Worm (Caenorhabditis elegans) whole organism, young adult: ENCODE measurements around the gene hum-5.

Experiments used
- B0019.2 ChIP-seq: fragments of 200-800 bp; sonication (Bioruptor generic); conservative IDR thresholded peaks from 2 replicates; pipeline ENCODE4 v1.3.6; 2022; ENCODE audit warnings: missing genetic modification reagents, missing genetic modification characterization, missing compliant biosample characterization
- F52B5.7 ChIP-seq: sonication (generic microtip); optimal IDR thresholded peaks from 2 replicates; lab custom pipeline; 2016; ENCODE audit warnings: mild to moderate bottlenecking, missing genetic modification characterization, missing compliant biosample characterization
- T07F8.4 ChIP-seq: sonication (generic microtip); optimal IDR thresholded peaks from 2 replicates; lab custom pipeline; 2016; ENCODE audit warnings: mild to moderate bottlenecking, missing genetic modification characterization, moderate library complexity, missing compliant biosample characterization
- Y53F4B.3 ChIP-seq: fragments of 200-800 bp; sonication (Bioruptor generic); IDR thresholded peaks from 2 replicates; pipeline ENCODE4 v1.3.6; 2022; ENCODE audit warnings: missing genetic modification reagents, missing genetic modification characterization, missing compliant biosample characterization
- Y53G8AR.9 ChIP-seq: fragments of 200-800 bp; sonication (Bioruptor generic); conservative IDR thresholded peaks from 2 replicates; pipeline ENCODE4 v1.3.6; 2022; ENCODE audit warnings: missing genetic modification reagents, missing genetic modification characterization, missing compliant biosample characterization
- aptf-3 ChIP-seq: fragments of 200-800 bp; sonication (Bioruptor generic); IDR thresholded peaks from 2 replicates; pipeline ENCODE4 v1.3.6; 2022; ENCODE audit warnings: missing genetic modification characterization, missing compliant biosample characterization
- atf-7 ChIP-seq: sonication (generic microtip); optimal IDR thresholded peaks from 2 replicates; lab custom pipeline; 2017; ENCODE audit warnings: mild to moderate bottlenecking, missing genetic modification characterization, missing compliant biosample characterization
- attf-6 ChIP-seq: fragments of 200-800 bp; sonication (Bioruptor generic); IDR thresholded peaks from 2 replicates; pipeline ENCODE4 v1.3.6; 2022; ENCODE audit warnings: missing genetic modification reagents, missing genetic modification characterization, missing compliant biosample characterization
- bed-1 ChIP-seq: fragments of 200-800 bp; sonication (Bioruptor generic); IDR thresholded peaks from 2 replicates; pipeline ENCODE4 v1.3.6; 2022; ENCODE audit warnings: missing genetic modification reagents, missing genetic modification characterization, missing compliant biosample characterization
- bed-2 ChIP-seq: fragments of 200-800 bp; sonication (Bioruptor generic); IDR thresholded peaks from 2 replicates; pipeline ENCODE4 v1.3.6; 2022; ENCODE audit warnings: missing genetic modification reagents, missing genetic modification characterization, missing compliant biosample characterization
- cebp-1 ChIP-seq, 2 experiments: fragments of 200-800 bp in 1 of 2; sonication (Bioruptor generic) in 1 of 2; sonication (generic microtip) in 1 of 2; IDR thresholded peaks in 1 of 2; optimal IDR thresholded peaks in 1 of 2; 2 replicates each; pipeline versions ENCODE4 v1.3.6 to Lab custom; 2017 to 2022; ENCODE audit warnings: missing compliant biosample characterization in 2 of 2, missing genetic modification characterization in 2 of 2, mild to moderate bottlenecking in 1 of 2, missing genetic modification reagents in 1 of 2, moderate library complexity in 1 of 2
- cebp-2 ChIP-seq: fragments of 200-800 bp; sonication (Bioruptor generic); IDR thresholded peaks from 2 replicates; pipeline ENCODE4 v1.3.6; 2022; ENCODE audit warnings: missing genetic modification characterization, missing compliant biosample characterization
- ceh-79 ChIP-seq: sonication (generic microtip); optimal IDR thresholded peaks from 2 replicates; lab custom pipeline; 2017; ENCODE audit warnings: mild to moderate bottlenecking, missing genetic modification characterization, missing compliant biosample characterization
- dox-1 ChIP-seq: fragments of 200-800 bp; sonication (Bioruptor generic); IDR thresholded peaks from 2 replicates; pipeline ENCODE4 v1.3.6; 2022; ENCODE audit warnings: missing genetic modification reagents, missing genetic modification characterization, missing compliant biosample characterization
- egl-18 ChIP-seq: fragments of 200-800 bp; sonication (Bioruptor generic); IDR thresholded peaks from 2 replicates; pipeline ENCODE4 v1.3.6; 2022; ENCODE audit warnings: missing genetic modification reagents, missing genetic modification characterization, missing compliant biosample characterization
- egl-44 ChIP-seq: fragments of 200-800 bp; sonication (Bioruptor generic); IDR thresholded peaks from 2 replicates; pipeline ENCODE4 v1.3.6; 2022; ENCODE audit warnings: missing genetic modification reagents, missing genetic modification characterization, missing compliant biosample characterization
- ekl-4 ChIP-seq: fragments of 200-800 bp; sonication (Bioruptor generic); IDR thresholded peaks from 2 replicates; pipeline ENCODE4 v1.3.6; 2022; ENCODE audit warnings: missing genetic modification reagents, missing genetic modification characterization, missing compliant biosample characterization
- hlh-12 ChIP-seq: sonication (generic microtip); optimal IDR thresholded peaks from 2 replicates; lab custom pipeline; 2016; ENCODE audit warnings: missing genetic modification characterization, missing compliant biosample characterization
- hmg-1.2 ChIP-seq: fragments of 200-800 bp; sonication (Bioruptor generic); IDR thresholded peaks from 2 replicates; pipeline ENCODE4 v1.3.6; 2022; ENCODE audit warnings: missing genetic modification reagents, missing genetic modification characterization, missing compliant biosample characterization
- hmg-20 ChIP-seq: fragments of 200-800 bp; sonication (Bioruptor generic); IDR thresholded peaks from 2 replicates; pipeline ENCODE4 v1.3.6; 2022; ENCODE audit warnings: missing genetic modification reagents, missing genetic modification characterization, missing compliant biosample characterization
- lin-26 ChIP-seq: fragments of 200-800 bp; sonication (Bioruptor generic); IDR thresholded peaks from 2 replicates; pipeline ENCODE4 v1.3.6; 2022; ENCODE audit warnings: missing genetic modification reagents, missing genetic modification characterization, missing compliant biosample characterization
- lin-35 ChIP-seq, 3 experiments: fragments of 150-350 bp in 2 of 3; sonication (generic microtip) in 1 of 3; optimal IDR thresholded peaks; 2 replicates each; lab custom pipeline; 2014 to 2018; ENCODE audit warnings: missing biosample characterization in 3 of 3, missing genetic modification characterization in 3 of 3, missing genetic modification reagents in 3 of 3
- lin-54 ChIP-seq: fragments of 200-800 bp; sonication (Bioruptor generic); optimal IDR thresholded peaks from 2 replicates; lab custom pipeline; 2018; ENCODE audit warnings: mild to moderate bottlenecking, missing genetic modification characterization, missing compliant biosample characterization
- madf-10 ChIP-seq: sonication (generic microtip); optimal IDR thresholded peaks from 2 replicates; lab custom pipeline; 2016; ENCODE audit warnings: mild to moderate bottlenecking, missing genetic modification characterization, missing compliant biosample characterization
- madf-6 ChIP-seq: fragments of 200-800 bp; sonication (Bioruptor generic); IDR thresholded peaks from 2 replicates; pipeline ENCODE4 v1.3.6; 2022; ENCODE audit warnings: missing genetic modification reagents, missing genetic modification characterization, missing compliant biosample characterization
- mel-28 ChIP-seq: sonication (generic microtip); optimal IDR thresholded peaks from 2 replicates; lab custom pipeline; 2016; ENCODE audit warnings: borderline replicate concordance, mild to moderate bottlenecking, missing genetic modification characterization, missing compliant biosample characterization
- nfya-1 ChIP-seq: sonication (generic microtip); optimal IDR thresholded peaks from 2 replicates; lab custom pipeline; 2017; ENCODE audit warnings: antibody characterized with exemption, missing compliant biosample characterization, missing genetic modification characterization, borderline replicate concordance; ENCODE audit not compliant: insufficient read depth
- nfya-2 ChIP-seq: fragments of 200-800 bp; sonication (Bioruptor generic); IDR thresholded peaks from 2 replicates; pipeline ENCODE4 v1.3.6; 2022; ENCODE audit warnings: missing genetic modification reagents, missing genetic modification characterization, missing compliant biosample characterization
- nhr-80 ChIP-seq: sonication (generic microtip); optimal IDR thresholded peaks from 2 replicates; lab custom pipeline; 2016; ENCODE audit warnings: missing genetic modification characterization, missing compliant biosample characterization
- sdz-38 ChIP-seq: sonication (generic microtip); optimal IDR thresholded peaks from 2 replicates; lab custom pipeline; 2016; ENCODE audit warnings: missing genotype, missing genetic modification characterization, missing compliant biosample characterization
- snpc-3.4 ChIP-seq: sonication (generic microtip); optimal IDR thresholded peaks from 2 replicates; lab custom pipeline; 2017; ENCODE audit warnings: missing genetic modification characterization, mild to moderate bottlenecking, missing compliant biosample characterization, antibody characterized with exemption, moderate library complexity, missing genotype, missing genetic modification reagents
- xnd-1 ChIP-seq: sonication (generic microtip); optimal IDR thresholded peaks from 2 replicates; lab custom pipeline; 2016; ENCODE audit warnings: missing genotype, missing genetic modification reagents, missing genetic modification characterization, missing compliant biosample characterization
- zfh-2 ChIP-seq: fragments of 200-800 bp; sonication (Bioruptor generic); conservative IDR thresholded peaks from 2 replicates; pipeline ENCODE4 v1.3.6; 2022; ENCODE audit warnings: missing genetic modification reagents, missing genetic modification characterization, missing compliant biosample characterization
- zim-3 ChIP-seq: sonication (generic microtip); optimal IDR thresholded peaks from 2 replicates; lab custom pipeline; 2017; ENCODE audit warnings: mild to moderate bottlenecking, missing genetic modification characterization, moderate library complexity, missing compliant biosample characterization
- ztf-25 ChIP-seq: fragments of 200-800 bp; sonication (Bioruptor generic); IDR thresholded peaks from 2 replicates; pipeline ENCODE4 v1.3.6; 2022; ENCODE audit warnings: missing genetic modification reagents, missing genetic modification characterization, missing compliant biosample characterization

hum-5 gene

DNA sequence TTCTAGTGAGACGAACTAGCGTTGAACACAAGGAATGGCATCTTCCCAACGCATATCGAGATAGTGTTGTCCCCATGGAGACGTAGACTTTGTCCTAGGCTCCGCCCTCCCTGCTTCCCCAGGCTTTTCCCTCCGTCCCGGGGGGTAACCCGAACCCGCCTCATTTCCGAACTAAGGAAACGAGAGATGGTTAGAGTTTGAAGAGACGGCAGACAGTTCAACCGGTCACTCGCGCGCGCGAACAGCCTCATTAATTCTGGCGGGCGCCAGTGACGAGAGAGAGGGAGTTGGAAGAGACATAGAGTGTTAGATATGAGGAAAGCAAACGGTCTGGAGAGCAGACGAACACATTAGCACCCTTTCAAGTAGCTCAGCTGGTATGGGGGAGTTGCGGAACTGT, 692 bp upstream of the hum-5 start:
- 0 out of 2 replicates have a peak, but pooled peaks have one; percentile 30 for TF ChIP-seq bed-2
- TF ChIP-seq sdz-38: no peak
- peak; percentile 91 for TF ChIP-seq zfh-2 (GFP tag; lab: Robert Waterston, UW)
- TF ChIP-seq nhr-80 (tag; lab: Kevin White, UChicago): peak; percentile 27
- no peak for TF ChIP-seq mel-28 (tag; lab: Kevin White, UChicago)
- peak; percentile 36 for TF ChIP-seq F52B5.7 (tag; lab: Kevin White, UChicago)
- TF ChIP-seq hmg-1.2 (GFP tag; lab: Robert Waterston, UW): peak; percentile 44; the same call in 1 of the 2 replicates

DNA sequence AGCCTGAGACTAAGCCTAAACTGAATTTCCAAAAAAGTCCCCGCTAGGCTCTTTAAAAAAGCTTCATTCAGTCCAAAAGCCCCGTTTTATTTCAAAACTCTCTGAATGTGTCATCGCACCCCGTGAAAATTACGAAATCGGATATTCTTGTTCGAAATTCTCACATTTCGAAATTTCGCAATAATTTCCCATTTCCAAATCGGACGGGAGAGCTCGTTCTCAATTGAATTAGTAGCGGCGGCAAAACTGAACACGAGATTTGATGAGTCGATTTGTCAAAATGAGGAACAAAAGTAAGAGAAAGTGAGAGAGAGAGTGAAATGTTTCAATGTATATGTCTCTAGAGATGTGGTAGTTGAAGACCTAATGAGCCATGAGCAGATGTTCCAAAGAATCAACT, 1.7 kb downstream of the hum-5 start:
- TF ChIP-seq hlh-12 (tag; lab: Kevin White, UChicago) (no peak), lin-26 (GFP tag; lab: Robert Waterston, UW) (no peak), hmg-20 (no peak), ceh-79 (tag; lab: Kevin White, UChicago) (no peak), ztf-25 (GFP tag; lab: Robert Waterston, UW) (no peak), T07F8.4 (tag; lab: Kevin White, UChicago) (no peak), cebp-1 (GFP tag; IDR thresholded peaks at IDR 0.05; lab: Robert Waterston, UW) (peak; percentile 78), cebp-1 (tag; optimal IDR thresholded peaks at IDR 0.05; lab: Kevin White, UChicago) (peak; percentile 98)

- TF ChIP-seq aptf-3 (no peak), dox-1 (GFP tag; lab: Robert Waterston, UW) (no peak), nfya-2 (no peak), bed-1 (GFP tag; lab: Robert Waterston, UW) (no peak), B0019.2 (no peak), Y53F4B.3 (no peak), atf-7 (no peak), egl-18 (no peak), lin-35 (GFP tag; optimal IDR thresholded peaks at IDR 0.05; lab: Kevin White, UChicago) (no peak), snpc-3.4 (no peak), lin-54 (GFP tag; lab: Kevin White, UChicago) (no peak)
- TF ChIP-seq, all 124 proteins: peak for 0
Observed at ce11 chrIII:4030839-4031238, 5.8 kb downstream of the hum-5 start.

DNA sequence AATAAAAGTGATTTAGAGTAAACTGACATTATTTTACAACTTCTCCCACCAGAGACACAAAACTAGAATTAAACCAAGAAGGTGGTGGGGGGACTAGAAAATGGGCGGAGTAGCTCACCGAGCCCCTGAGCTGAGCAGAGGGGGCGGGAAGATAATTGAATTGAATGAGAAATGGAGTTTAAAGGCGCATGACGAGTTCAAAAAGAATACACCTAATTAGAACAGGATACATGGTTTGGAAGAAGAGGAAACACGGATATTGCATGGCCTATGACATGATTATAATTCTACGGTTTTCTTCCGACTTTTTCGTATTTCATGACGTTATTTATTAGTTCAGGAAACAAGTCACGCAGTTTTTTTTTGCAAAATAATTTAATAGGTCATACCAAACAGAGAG, 8.6 kb downstream of the hum-5 start, which contains the start of gene T02C12.5:
TSS of gene T02C12.5 (minus strand) at position 101 of the 400 bp plus-strand sequence.
- TF ChIP-seq zim-3 (tag; lab: Kevin White, UChicago): no peak
- no peak for TF ChIP-seq egl-44 (GFP tag; lab: Robert Waterston, UW)
- no peak for TF ChIP-seq lin-35 (GFP tag; optimal IDR thresholded peaks at IDR 0.05; lab: Kevin White, UChicago)
- no peak for TF ChIP-seq nfya-1 (tag; lab: Kevin White, UChicago)
- TF ChIP-seq xnd-1 (tag; lab: Kevin White, UChicago): no peak
- no peak for TF ChIP-seq ekl-4 (GFP tag; lab: Robert Waterston, UW)
- TF ChIP-seq cebp-2: no peak
- TF ChIP-seq madf-10: no peak
- TF ChIP-seq Y53G8AR.9 (GFP tag; lab: Robert Waterston, UW): no peak
- no peak for TF ChIP-seq attf-6 (GFP tag; lab: Robert Waterston, UW)
- no peak for TF ChIP-seq nhr-80 (tag; lab: Kevin White, UChicago)
- no peak for TF ChIP-seq Y53F4B.3
- no peak for TF ChIP-seq aptf-3
- TF ChIP-seq madf-6 (GFP tag; lab: Robert Waterston, UW): no peak
